Worm (Caenorhabditis elegans) whole organism, L2 larva: ENCODE data around the gene M01H9.5.

Experiments
- ama-1 ChIP-seq: fragments of 150-350 bp; optimal IDR thresholded peaks from 2 replicates; lab custom pipeline; 2018; ENCODE audit warnings: inconsistent platforms
- elt-1 ChIP-seq: fragments of 150-350 bp; optimal IDR thresholded peaks from 2 replicates; lab custom pipeline; 2014; ENCODE audit warnings: missing biosample characterization, missing genetic modification characterization
- fos-1 ChIP-seq: fragments of 150-350 bp; optimal IDR thresholded peaks from 2 replicates; lab custom pipeline; 2014; ENCODE audit warnings: missing biosample characterization, missing genetic modification characterization
- lin-13 ChIP-seq: fragments of 150-350 bp; optimal IDR thresholded peaks from 2 replicates; lab custom pipeline; 2014; ENCODE audit warnings: missing biosample characterization, missing genetic modification reagents, missing genetic modification characterization
- skn-1 ChIP-seq: sonication (generic microtip); optimal IDR thresholded peaks from 2 replicates; lab custom pipeline; 2017; ENCODE audit warnings: missing biosample characterization, missing genetic modification characterization
- unc-55 ChIP-seq: fragments of 150-350 bp; sonication (generic microtip); optimal IDR thresholded peaks from 3 replicates; lab custom pipeline; 2014; ENCODE audit warnings: missing biosample characterization, missing genetic modification reagents, missing genetic modification characterization
- unc-62 ChIP-seq: fragments of 150-350 bp; optimal IDR thresholded peaks from 2 replicates; lab custom pipeline; 2014; ENCODE audit warnings: missing biosample characterization, missing genetic modification reagents, missing genetic modification characterization
- zag-1 ChIP-seq: fragments of 150-350 bp; optimal IDR thresholded peaks from 2 replicates; lab custom pipeline; 2014; ENCODE audit warnings: missing biosample characterization, missing genetic modification characterization

DNA sequence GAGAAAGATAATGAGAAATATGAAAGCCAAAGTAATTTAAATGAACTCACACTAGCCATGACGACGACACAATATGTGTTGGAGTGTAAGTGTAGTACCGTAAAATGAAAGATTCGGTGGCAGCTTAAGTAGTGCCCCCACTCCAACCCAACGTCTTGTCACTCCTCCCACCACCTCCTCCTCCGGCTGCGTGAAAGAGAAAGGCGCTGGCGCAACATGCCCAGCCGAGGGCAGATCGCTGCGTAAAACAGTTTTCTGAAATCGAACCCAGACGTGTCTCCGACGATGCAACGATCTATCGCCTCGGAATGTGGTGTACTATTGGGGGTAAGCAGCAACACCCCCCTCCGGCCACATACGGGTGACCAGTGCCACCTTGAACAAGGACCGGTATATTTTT lies 51.8 kb downstream of the M01H9.5 start, which contains the start of gene ZK180.5:
- TF ChIP-seq unc-55 (no peak), elt-1 (no peak), lin-13 (GFP tag; lab: Kevin White, UChicago) (no peak), unc-62 (GFP tag; lab: Kevin White, UChicago) (no peak), fos-1 (tag; lab: Kevin White, UChicago) (no peak), skn-1 (tag; lab: Kevin White, UChicago) (no peak), zag-1 (no peak), ama-1 (lab: Kevin White, UChicago) (no peak)
